Comparison of ENCODE assay signal across 1 fruit fly cellular context in the genomic region with DNA sequence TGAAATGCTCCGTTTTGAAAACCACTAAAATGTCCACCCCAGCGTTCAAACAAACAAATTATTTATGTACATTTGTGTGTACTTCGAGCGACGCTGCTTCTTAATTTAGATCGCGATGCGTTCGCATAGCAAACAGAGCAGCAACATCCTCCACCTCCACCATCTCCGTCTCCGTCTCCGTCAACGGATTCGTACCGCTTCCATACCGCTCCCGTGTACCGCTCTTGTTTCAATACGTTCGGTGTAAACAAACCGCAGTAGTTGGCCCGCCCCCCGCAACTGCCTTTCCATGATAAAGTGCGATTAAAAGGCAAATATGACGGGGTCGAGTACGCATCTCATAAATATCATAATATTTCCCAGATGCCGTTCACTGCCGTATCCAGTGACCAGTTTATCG.
TF ChIP-seq lines count a peak whose summit lies in the region.

Gene CG33725 (plus strand): TSS at position 364 of the 400 bp plus-strand sequence.

TF ChIP-seq in whole organism, embryonic, 481 proteins besides CTCF, POLR2A, EP300 and RAD21 (continued from another document):
- TF ChIP-seq aop (GFP tag; IDR thresholded peaks at IDR 0.05; lab: Robert Waterston, UW) (no peak), Drgx (GFP tag; IDR thresholded peaks at IDR 0.05; lab: Robert Waterston, UW) (peak; percentile 30; the same call in 1 of the 2 replicates), otp (GFP tag; IDR thresholded peaks at IDR 0.05; lab: Robert Waterston, UW) (0 out of 3 replicates have a peak, but pooled peaks have one; percentile 53), bab2 (GFP tag; optimal IDR thresholded peaks at IDR 0.05; lab: Kevin White, UChicago) (peak; percentile 31), Ets65A (GFP tag; lab: Kevin White, UChicago) (no peak), CG6254 (GFP tag; optimal IDR thresholded peaks at IDR 0.05; lab: Kevin White, UChicago) (no peak), crol (GFP tag; IDR thresholded peaks at IDR 0.05; lab: Robert Waterston, UW) (peak; percentile 92), tgo (GFP tag; IDR thresholded peaks at IDR 0.05; lab: Robert Waterston, UW) (0 out of 3 replicates have a peak, but pooled peaks have one; percentile 26), fd64A (GFP tag; optimal IDR thresholded peaks at IDR 0.05; lab: Kevin White, UChicago) (peak; percentile 2), row (GFP tag; IDR thresholded peaks at IDR 0.05; lab: Robert Waterston, UW) (no peak), CG4282 (GFP tag; optimal IDR thresholded peaks at IDR 0.05; lab: Kevin White, UChicago) (no peak), ara (GFP tag; IDR thresholded peaks at IDR 0.05; lab: Robert Waterston, UW) (0 out of 2 replicates have a peak, but pooled peaks have one; percentile 17), pita (GFP tag; optimal IDR thresholded peaks at IDR 0.05; lab: Kevin White, UChicago) (no peak), Atf3 (GFP tag; optimal IDR thresholded peaks at IDR 0.05; lab: Kevin White, UChicago) (no peak), bigmax (GFP tag; optimal IDR thresholded peaks at IDR 0.05; lab: Kevin White, UChicago) (no peak), CG2116 (GFP tag; optimal IDR thresholded peaks at IDR 0.05; lab: Kevin White, UChicago) (no peak), CG34422 (GFP tag; IDR thresholded peaks at IDR 0.05; lab: Robert Waterston, UW) (no peak), CG12391 (tag; optimal IDR thresholded peaks at IDR 0.05; lab: Kevin White, UChicago) (no peak), CG34224 (GFP tag; IDR thresholded peaks at IDR 0.05; lab: Robert Waterston, UW; ENCODE audit: partially characterized antibody) (no peak), Hr78 (GFP tag; optimal IDR thresholded peaks at IDR 0.05; lab: Kevin White, UChicago) (no peak), CG9932 (GFP tag; IDR thresholded peaks at IDR 0.05; lab: Robert Waterston, UW) (no peak), gsb-n (tag; optimal IDR thresholded peaks at IDR 0.05; lab: Kevin White, UChicago) (peak; percentile 1), ac (GFP tag; optimal IDR thresholded peaks at IDR 0.05; lab: Kevin White, UChicago) (no peak), vvl (GFP tag; IDR thresholded peaks at IDR 0.05; lab: Robert Waterston, UW) (0 out of 2 replicates have a peak, but pooled peaks have one; percentile 11), HHEX (GFP tag; optimal IDR thresholded peaks at IDR 0.05; lab: Kevin White, UChicago) (no peak), CG11696 (GFP tag; IDR thresholded peaks at IDR 0.05; lab: Robert Waterston, UW) (no peak), CG43689 (GFP tag; IDR thresholded peaks at IDR 0.05; lab: Robert Waterston, UW) (0 out of 2 replicates have a peak, but pooled peaks have one; percentile 17), ranshi (GFP tag; IDR thresholded peaks at IDR 0.05; lab: Robert Waterston, UW) (no peak), Hand (GFP tag; optimal IDR thresholded peaks at IDR 0.05; lab: Kevin White, UChicago) (no peak), CG2199 (GFP tag; IDR thresholded peaks at IDR 0.05; lab: Robert Waterston, UW) (0 out of 3 replicates have a peak, but pooled peaks have one; percentile 49), Mad (GFP tag; optimal IDR thresholded peaks at IDR 0.05; lab: Kevin White, UChicago) (no peak), NfI (GFP tag; optimal IDR thresholded peaks at IDR 0.05; lab: Kevin White, UChicago) (peak; percentile 18), D19A (tag; optimal IDR thresholded peaks at IDR 0.05; lab: Kevin White, UChicago) (no peak), HLHmδ (GFP tag; optimal IDR thresholded peaks at IDR 0.05; lab: Kevin White, UChicago) (peak; percentile 55), CG3407 (GFP tag; optimal IDR thresholded peaks at IDR 0.05; lab: Kevin White, UChicago) (no peak), CG16813 (GFP tag; IDR thresholded peaks at IDR 0.05; lab: Robert Waterston, UW; ENCODE audit: partially characterized antibody) (no peak), eyg (GFP tag; optimal IDR thresholded peaks at IDR 0.05; lab: Kevin White, UChicago) (peak; percentile 31), Hmr (GFP tag; optimal IDR thresholded peaks at IDR 0.05; lab: Kevin White, UChicago) (no peak), so (GFP tag; IDR thresholded peaks at IDR 0.05; lab: Robert Waterston, UW) (no peak), pfk (GFP tag; optimal IDR thresholded peaks at IDR 0.05; lab: Kevin White, UChicago) (peak; percentile 71), pnt (GFP tag; optimal IDR thresholded peaks at IDR 0.05; lab: Kevin White, UChicago) (no peak), CG33213 (GFP tag; optimal IDR thresholded peaks at IDR 0.05; lab: Kevin White, UChicago) (no peak), CG12659 (GFP tag; optimal IDR thresholded peaks at IDR 0.05; lab: Kevin White, UChicago) (no peak), CG14014 (GFP tag; IDR thresholded peaks at IDR 0.05; lab: Robert Waterston, UW) (peak; percentile 28; the same call in 1 of the 2 replicates), pros (GFP tag; optimal IDR thresholded peaks at IDR 0.05; lab: Kevin White, UChicago) (no peak), CG7987 (GFP tag; optimal IDR thresholded peaks at IDR 0.05; lab: Kevin White, UChicago) (peak; percentile 35), tap (tag; optimal IDR thresholded peaks at IDR 0.05; lab: Kevin White, UChicago) (no peak), Ravus (GFP tag; IDR thresholded peaks at IDR 0.05; lab: Robert Waterston, UW) (no peak), Lpt (GFP tag; optimal IDR thresholded peaks at IDR 0.05; lab: Kevin White, UChicago) (no peak), h (optimal IDR thresholded peaks at IDR 0.05; lab: Kevin White, UChicago) (no peak), CG7839 (tag; optimal IDR thresholded peaks at IDR 0.05; lab: Kevin White, UChicago) (no peak), CG17912 (GFP tag; optimal IDR thresholded peaks at IDR 0.05; lab: Kevin White, UChicago) (no peak), CG17385 (GFP tag; optimal IDR thresholded peaks at IDR 0.05; lab: Kevin White, UChicago) (no peak), CG4707 (GFP tag; optimal IDR thresholded peaks at IDR 0.05; lab: Kevin White, UChicago) (no peak), pum (GFP tag; optimal IDR thresholded peaks at IDR 0.05; lab: Kevin White, UChicago) (no peak), CG31224 (GFP tag; IDR thresholded peaks at IDR 0.05; lab: Robert Waterston, UW) (no peak), Oaz (GFP tag; IDR thresholded peaks at IDR 0.05; lab: Robert Waterston, UW) (no peak), CG18619 (GFP tag; optimal IDR thresholded peaks at IDR 0.05; lab: Kevin White, UChicago) (no peak), Ssrp (tag; optimal IDR thresholded peaks at IDR 0.05; lab: Kevin White, UChicago) (no peak), CG3065 (GFP tag; optimal IDR thresholded peaks at IDR 0.05; lab: Kevin White, UChicago) (no peak), seq (GFP tag; IDR thresholded peaks at IDR 0.05; lab: Robert Waterston, UW) (no peak), dysf (GFP tag; IDR thresholded peaks at IDR 0.05; lab: Robert Waterston, UW) (0 out of 3 replicates have a peak, but pooled peaks have one; percentile 21), CG15696 (tag; optimal IDR thresholded peaks at IDR 0.05; lab: Kevin White, UChicago) (peak; percentile 14), luna (GFP tag; optimal IDR thresholded peaks at IDR 0.05; lab: Kevin White, UChicago) (no peak), sob (GFP tag; IDR thresholded peaks at IDR 0.05; lab: Robert Waterston, UW) (0 out of 2 replicates have a peak, but pooled peaks have one; percentile 45), Hsf (GFP tag; optimal IDR thresholded peaks at IDR 0.05; lab: Kevin White, UChicago) (no peak), inv (GFP tag; IDR thresholded peaks at IDR 0.05; lab: Robert Waterston, UW; ENCODE audit: partially characterized antibody) (no peak), nmo (GFP tag; optimal IDR thresholded peaks at IDR 0.05; lab: Kevin White, UChicago) (no peak), CG16779 (GFP tag; IDR thresholded peaks at IDR 0.05; lab: Robert Waterston, UW) (no peak), MESR4 (GFP tag; optimal IDR thresholded peaks at IDR 0.05; lab: Kevin White, UChicago) (no peak), CG10321 (GFP tag; IDR thresholded peaks at IDR 0.05; lab: Robert Waterston, UW) (no peak), CG18262 (tag; optimal IDR thresholded peaks at IDR 0.05; lab: Kevin White, UChicago) (no peak), dan (GFP tag; IDR thresholded peaks at IDR 0.05; lab: Robert Waterston, UW) (no peak), CG11504 (tag; optimal IDR thresholded peaks at IDR 0.05; lab: Kevin White, UChicago) (no peak), CG1233 (GFP tag; optimal IDR thresholded peaks at IDR 0.05; lab: Kevin White, UChicago) (no peak), CG13123 (GFP tag; optimal IDR thresholded peaks at IDR 0.05; lab: Kevin White, UChicago) (no peak), az2 (GFP tag; optimal IDR thresholded peaks at IDR 0.05; lab: Kevin White, UChicago) (no peak), unc-4 (GFP tag; IDR thresholded peaks at IDR 0.05; lab: Robert Waterston, UW; ENCODE audit: partially characterized antibody) (no peak), H15 (GFP tag; IDR thresholded peaks at IDR 0.05; lab: Robert Waterston, UW) (no peak), disco-r (GFP tag; optimal IDR thresholded peaks at IDR 0.05; lab: Kevin White, UChicago) (no peak), CG14050 (GFP tag; IDR thresholded peaks at IDR 0.05; lab: Robert Waterston, UW) (0 out of 3 replicates have a peak, but pooled peaks have one; percentile 32)
